Fruit fly (Drosophila melanogaster): ENCODE data around the gene CG10600.

CG10600 gene

dm6 chr2L:18805637-18806403 is 33.7 kb downstream of the CG10600 start (continued):
- TF ChIP-seq CG7963 (GFP tag; IDR thresholded peaks at IDR 0.05; ENCODE audit: partially characterized antibody) (no peak), ham (GFP tag; IDR thresholded peaks at IDR 0.05) (0 out of 2 replicates have a peak, but pooled peaks have one; percentile 5), Med (GFP tag) (peak; percentile 66), Gug (GFP tag; IDR thresholded peaks at IDR 0.05) (0 out of 4 replicates have a peak, but pooled peaks have one; percentile 27), CG9727 (GFP tag; optimal IDR thresholded peaks at IDR 0.05) (peak; percentile 7), CG11398 (GFP tag; optimal IDR thresholded peaks at IDR 0.05) (no peak), sens (GFP tag) (peak; percentile 77), bsh (GFP tag; optimal IDR thresholded peaks at IDR 0.05) (peak in 1 of 2 experiments; percentile 22), D (optimal IDR thresholded peaks at IDR 0.05) (no peak), D (GFP tag; optimal IDR thresholded peaks at IDR 0.05) (peak; percentile 18), Jarid2 (GFP tag; optimal IDR thresholded peaks at IDR 0.05) (peak; percentile 13), row (GFP tag; IDR thresholded peaks at IDR 0.05) (peak; percentile 26; the same call in 1 of the 3 replicates), CG12391 (tag; optimal IDR thresholded peaks at IDR 0.05) (peak; percentile 6), slou (GFP tag; optimal IDR thresholded peaks at IDR 0.05) (no peak), chif (GFP tag; optimal IDR thresholded peaks at IDR 0.05) (peak in 1 of 2 experiments; percentile 14), Xrp1 (GFP tag; IDR thresholded peaks at IDR 0.05) (peak; percentile 55), da (GFP tag; optimal IDR thresholded peaks at IDR 0.05) (no peak), CoRest (tag; optimal IDR thresholded peaks at IDR 0.05) (no peak), CG11695 (GFP tag; IDR thresholded peaks at IDR 0.05) (no peak), wdn (GFP tag; IDR thresholded peaks at IDR 0.05) (no peak), CG11504 (tag; optimal IDR thresholded peaks at IDR 0.05) (peak; percentile 2), TFAM (GFP tag; optimal IDR thresholded peaks at IDR 0.05) (no peak), Nf-YB (GFP tag; optimal IDR thresholded peaks at IDR 0.05) (peak; percentile 69), CG34224 (GFP tag; IDR thresholded peaks at IDR 0.05; ENCODE audit: partially characterized antibody) (no peak), CG2712 (tag; optimal IDR thresholded peaks at IDR 0.05) (peak; percentile 31), Nf-YC (tag; optimal IDR thresholded peaks at IDR 0.05) (peak; percentile 81), zen (tag; optimal IDR thresholded peaks at IDR 0.05) (peak; percentile 21), Ptx1 (GFP tag; IDR thresholded peaks at IDR 0.05) (no peak), Ets65A (GFP tag) (peak; percentile 38), prd (optimal IDR thresholded peaks at IDR 0.05) (no peak), prd (GFP tag; IDR thresholded peaks at IDR 0.05) (peak; percentile 65; the same call in 2 of the 3 replicates), CG10979 (tag; optimal IDR thresholded peaks at IDR 0.05) (peak; percentile 39), CG10267 (tag; optimal IDR thresholded peaks at IDR 0.05) (peak; percentile 9), gem (tag; optimal IDR thresholded peaks at IDR 0.05) (peak; percentile 39), cg (GFP tag; optimal IDR thresholded peaks at IDR 0.05) (peak; percentile 48)

DNA sequence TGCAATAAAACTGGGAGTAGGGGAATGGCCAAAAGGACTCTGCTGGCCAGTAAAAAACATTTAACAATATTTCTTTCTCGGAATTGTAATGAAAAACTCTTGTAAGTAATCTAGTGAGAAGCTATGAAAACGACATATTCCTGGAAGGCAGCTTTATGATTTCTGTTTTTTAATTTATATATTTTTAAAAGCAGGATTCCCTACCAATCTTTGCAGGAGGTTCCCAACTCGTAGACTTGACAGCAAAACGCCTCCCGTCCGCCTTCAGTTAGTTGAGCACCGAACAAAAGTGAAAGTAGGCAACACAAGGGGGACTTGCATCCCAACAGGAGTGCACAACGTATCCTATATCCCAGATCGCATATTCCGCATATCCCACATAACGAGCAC is 34.2 kb downstream of the CG10600 start, which contains the start of gene CG43814:
TSS of gene CG43814 (minus strand) at position 101 of the 390 bp plus-strand sequence.
- no peak for TF ChIP-seq CG11456 (GFP tag; IDR thresholded peaks at IDR 0.05)
- no peak for TF ChIP-seq ac (GFP tag; optimal IDR thresholded peaks at IDR 0.05)
- TF ChIP-seq nom (GFP tag; optimal IDR thresholded peaks at IDR 0.05) = no peak
- no peak for TF ChIP-seq corto (GFP tag; optimal IDR thresholded peaks at IDR 0.05)
- no peak for TF ChIP-seq HHEX (GFP tag; optimal IDR thresholded peaks at IDR 0.05)
- TF ChIP-seq CG5180 (GFP tag; optimal IDR thresholded peaks at IDR 0.05) = no peak
- TF ChIP-seq H15 (GFP tag; IDR thresholded peaks at IDR 0.05) = no peak
- no peak for TF ChIP-seq gce (GFP tag; IDR thresholded peaks at IDR 0.05)
- no peak for TF ChIP-seq CG12236 (GFP tag; optimal IDR thresholded peaks at IDR 0.05)
- no peak for TF ChIP-seq sqz (GFP tag; optimal IDR thresholded peaks at IDR 0.05)
- TF ChIP-seq CrebB (tag; optimal IDR thresholded peaks at IDR 0.05) = no peak

Data from whole organism, embryonic.